Worm (Caenorhabditis elegans) whole organism, L1 larva: ENCODE measurements around the gene sahd-1.

Source experiments
- F16B12.6 ChIP-seq: fragments of 150-350 bp; optimal IDR thresholded peaks from 2 replicates; lab custom pipeline; 2014; ENCODE audit warnings: missing biosample characterization, missing genetic modification characterization
- ceh-63 ChIP-seq: fragments of 200-800 bp; sonication (Bioruptor generic); optimal IDR thresholded peaks from 2 replicates; lab custom pipeline; 2018; ENCODE audit warnings: mild to moderate bottlenecking, missing genetic modification characterization, missing compliant biosample characterization
- ceh-8 ChIP-seq: fragments of 200-800 bp; sonication (Bioruptor generic); optimal IDR thresholded peaks from 2 replicates; lab custom pipeline; 2018; ENCODE audit warnings: mild to moderate bottlenecking, missing genetic modification characterization, moderate library complexity, missing compliant biosample characterization
- elt-3 ChIP-seq, 6 experiments: fragments of 150-350 bp in 1 of 6; sonication (generic microtip); optimal IDR thresholded peaks; 2 replicates each; lab custom pipeline; 2017 to 2018; ENCODE audit warnings: missing biosample characterization in 6 of 6, missing genetic modification characterization in 6 of 6, inconsistent platforms in 1 of 6
- fkh-10 ChIP-seq: sonication (generic microtip); optimal IDR thresholded peaks from 2 replicates; lab custom pipeline; 2017; ENCODE audit warnings: missing biosample characterization, missing genetic modification reagents, missing genetic modification characterization
- lin-35 ChIP-seq, 2 experiments: fragments of 150-350 bp; optimal IDR thresholded peaks; 2 replicates each; lab custom pipeline; 2014; ENCODE audit warnings: missing biosample characterization in 2 of 2, missing genetic modification characterization in 2 of 2, missing genetic modification reagents in 2 of 2
- nhr-237 ChIP-seq: fragments of 150-350 bp; optimal IDR thresholded peaks from 2 replicates; lab custom pipeline; 2014; ENCODE audit warnings: missing biosample characterization, missing genetic modification characterization
- nhr-71 ChIP-seq: sonication (generic microtip); optimal IDR thresholded peaks from 2 replicates; lab custom pipeline; 2016; ENCODE audit warnings: mild to moderate bottlenecking, missing genetic modification characterization, moderate library complexity, missing compliant biosample characterization
- tbx-2 ChIP-seq: sonication (generic microtip); optimal IDR thresholded peaks from 2 replicates; lab custom pipeline; 2016; ENCODE audit warnings: missing genetic modification characterization, missing compliant biosample characterization
- unc-86 ChIP-seq: sonication (generic microtip); optimal IDR thresholded peaks from 2 replicates; lab custom pipeline; 2016; ENCODE audit warnings: missing genetic modification characterization, missing compliant biosample characterization

ce11 chrII:5547442-5547894 lies 32.7 kb upstream of the sahd-1 start, which contains the start of gene acdh-2:
- TF ChIP-seq lin-35 (GFP tag; optimal IDR thresholded peaks at IDR 0.05; lab: Kevin White, UChicago) (no peak), F16B12.6 (tag; lab: Kevin White, UChicago) (no peak), fkh-10 (GFP tag; lab: Kevin White, UChicago) (no peak), tbx-2 (no peak), ceh-8 (GFP tag; lab: Kevin White, UChicago) (no peak), ceh-63 (GFP tag; lab: Kevin White, UChicago) (no peak), nhr-71 (tag; lab: Kevin White, UChicago) (peak; percentile 51), unc-86 (tag; lab: Kevin White, UChicago) (no peak), elt-3 (tag; optimal IDR thresholded peaks at IDR 0.05; lab: Kevin White, UChicago) (no peak), nhr-237 (tag; lab: Kevin White, UChicago) (no peak)
